Fruit fly (Drosophila melanogaster) whole organism, embryonic: ENCODE measurements around the gene CG12992.

Experiments
- Aef1 ChIP-seq: fragments of 200-800 bp; sonication (Bioruptor generic); IDR thresholded peaks from 3 replicates; pipeline ENCODE4 v1.3.6; 2022; ENCODE audit warnings: missing biosample characterization, missing genetic modification characterization
- Atf3 ChIP-seq: fragments of 200-800 bp; sonication (Bioruptor generic); optimal IDR thresholded peaks from 3 replicates; lab custom pipeline; 2016; ENCODE audit warnings: missing biosample characterization, missing genetic modification characterization
- C15 ChIP-seq: fragments of 200-800 bp; sonication (Bioruptor generic); IDR thresholded peaks from 3 replicates; pipeline ENCODE4 v1.3.6; 2022; ENCODE audit warnings: missing biosample characterization, missing genetic modification characterization
- CG10274 ChIP-seq: fragments of 200-800 bp; sonication (Bioruptor generic); optimal IDR thresholded peaks from 3 replicates; lab custom pipeline; 2017; ENCODE audit warnings: missing biosample characterization, mild to moderate bottlenecking, missing genetic modification characterization
- CG10462 ChIP-seq: fragments of 200-800 bp; sonication (Bioruptor generic); optimal IDR thresholded peaks from 2 replicates; lab custom pipeline; 2016; ENCODE audit warnings: missing biosample characterization, missing genetic modification characterization
- CG11504 ChIP-seq: fragments of 200-800 bp; sonication (Bioruptor generic); optimal IDR thresholded peaks from 3 replicates; lab custom pipeline; 2019; ENCODE audit warnings: missing biosample characterization, mild to moderate bottlenecking, missing genetic modification characterization, moderate library complexity
- CG12071 ChIP-seq: fragments of 200-800 bp; sonication (Bioruptor generic); optimal IDR thresholded peaks from 3 replicates; lab custom pipeline; 2018; ENCODE audit warnings: missing biosample characterization, mild to moderate bottlenecking, missing genetic modification characterization
- CG14860 ChIP-seq: fragments of 200-800 bp; sonication (Bioruptor generic); IDR thresholded peaks from 3 replicates; pipeline ENCODE4 v1.3.6; 2022; ENCODE audit warnings: missing biosample characterization, missing genetic modification characterization; ENCODE audit not compliant: partially characterized antibody
- CG15073 ChIP-seq: fragments of 200-800 bp; sonication (Bioruptor generic); optimal IDR thresholded peaks from 2 replicates; lab custom pipeline; 2016; ENCODE audit warnings: missing biosample characterization, missing genetic modification characterization
- CG17568 ChIP-seq: fragments of 200-800 bp; sonication (Bioruptor generic); optimal IDR thresholded peaks from 2 replicates; lab custom pipeline; 2018; ENCODE audit warnings: missing biosample characterization, mild to moderate bottlenecking, missing genetic modification characterization, moderate library complexity
- CG2889 ChIP-seq: fragments of 200-800 bp; sonication (Bioruptor generic); IDR thresholded peaks from 3 replicates; pipeline ENCODE4 v1.3.6; 2022; ENCODE audit warnings: missing biosample characterization, missing genetic modification characterization
- CG3065 ChIP-seq: fragments of 200-800 bp; sonication (Bioruptor generic); optimal IDR thresholded peaks from 2 replicates; lab custom pipeline; 2016; ENCODE audit warnings: missing biosample characterization, missing genetic modification characterization
- CG3281 ChIP-seq: fragments of 200-800 bp; sonication (Bioruptor generic); optimal IDR thresholded peaks from 3 replicates; lab custom pipeline; 2017; ENCODE audit warnings: missing biosample characterization, mild to moderate bottlenecking, missing genetic modification characterization
- CG34224 ChIP-seq: fragments of 200-800 bp; sonication (Bioruptor generic); IDR thresholded peaks from 3 replicates; pipeline ENCODE4 v1.3.6; 2022; ENCODE audit warnings: missing biosample characterization, missing genetic modification characterization; ENCODE audit not compliant: partially characterized antibody
- CG3995 ChIP-seq: fragments of 200-800 bp; sonication (Bioruptor generic); optimal IDR thresholded peaks from 3 replicates; lab custom pipeline; 2016; ENCODE audit warnings: missing biosample characterization, missing genetic modification characterization
- CG42726 ChIP-seq: fragments of 200-800 bp; sonication (Bioruptor generic); IDR thresholded peaks from 2 replicates; pipeline ENCODE4 v1.3.6; 2022; ENCODE audit warnings: missing biosample characterization, missing genetic modification characterization; ENCODE audit not compliant: partially characterized antibody
- CG4820 ChIP-seq: fragments of 200-800 bp; sonication (Bioruptor generic); optimal IDR thresholded peaks from 3 replicates; lab custom pipeline; 2016; ENCODE audit warnings: missing biosample characterization, missing genetic modification characterization
- CG6689 ChIP-seq: fragments of 200-800 bp; sonication (Bioruptor generic); IDR thresholded peaks from 2 replicates; pipeline ENCODE4 v1.3.6; 2022; ENCODE audit warnings: missing biosample characterization, missing genetic modification characterization
- CkIIα-i1 ChIP-seq: fragments of 200-800 bp; sonication (Bioruptor generic); IDR thresholded peaks from 2 replicates; pipeline ENCODE4 v1.3.6; 2022; ENCODE audit warnings: missing biosample characterization, missing genetic modification characterization
- Dll ChIP-seq: fragments of 200-800 bp; sonication (Bioruptor generic); IDR thresholded peaks from 4 replicates; pipeline ENCODE4 v1.3.6; 2022; ENCODE audit warnings: missing biosample characterization, missing genetic modification characterization; ENCODE audit not compliant: partially characterized antibody
- Ets97D ChIP-seq: fragments of 200-800 bp; sonication (Bioruptor generic); optimal IDR thresholded peaks from 3 replicates; lab custom pipeline; 2016; ENCODE audit warnings: missing biosample characterization, missing genetic modification characterization
- GATAe ChIP-seq: fragments of 200-800 bp; sonication (Bioruptor generic); conservative IDR thresholded peaks from 2 replicates; pipeline ENCODE4 v1.3.6; 2022; ENCODE audit warnings: missing biosample characterization, missing genetic modification characterization
- Hmx ChIP-seq: fragments of 200-800 bp; sonication (Bioruptor generic); optimal IDR thresholded peaks from 2 replicates; lab custom pipeline; 2016; ENCODE audit warnings: missing biosample characterization, missing genetic modification characterization
- Ptx1 ChIP-seq: fragments of 200-800 bp; sonication (Bioruptor generic); IDR thresholded peaks from 2 replicates; pipeline ENCODE4 v1.3.6; 2022; ENCODE audit warnings: missing biosample characterization, missing genetic modification characterization
- Ravus ChIP-seq: fragments of 200-800 bp; sonication (Bioruptor generic); IDR thresholded peaks from 2 replicates; pipeline ENCODE4 v1.3.6; 2022; ENCODE audit warnings: missing biosample characterization, missing genetic modification characterization
- Sox102F ChIP-seq: fragments of 200-800 bp; sonication (Bioruptor generic); optimal IDR thresholded peaks from 2 replicates; lab custom pipeline; 2018; ENCODE audit warnings: missing biosample characterization, mild to moderate bottlenecking, missing genetic modification characterization, moderate library complexity
- TFAM ChIP-seq: fragments of 200-800 bp; sonication (Bioruptor generic); optimal IDR thresholded peaks from 2 replicates; lab custom pipeline; 2017; ENCODE audit warnings: missing biosample characterization, missing genetic modification characterization, inconsistent platforms
- bab2 ChIP-seq: fragments of 200-800 bp; sonication (Bioruptor generic); optimal IDR thresholded peaks from 2 replicates; lab custom pipeline; 2016; ENCODE audit warnings: missing biosample characterization, missing genetic modification characterization
- bowl ChIP-seq: fragments of 200-800 bp; sonication (Bioruptor generic); IDR thresholded peaks from 2 replicates; pipeline ENCODE4 v1.3.6; 2022; ENCODE audit warnings: missing biosample characterization, missing genetic modification characterization
- cad ChIP-seq: fragments of >200 bp; optimal IDR thresholded peaks from 2 replicates; lab custom pipeline; 2017; ENCODE audit warnings: missing biosample characterization, missing genetic modification characterization
- cato ChIP-seq: fragments of 200-800 bp; sonication (Bioruptor generic); optimal IDR thresholded peaks from 2 replicates; lab custom pipeline; 2016; ENCODE audit warnings: missing biosample characterization, missing genetic modification characterization, borderline replicate concordance
- dan ChIP-seq: fragments of 200-800 bp; sonication (Bioruptor generic); IDR thresholded peaks from 2 replicates; pipeline ENCODE4 v1.3.6; 2022; ENCODE audit warnings: missing biosample characterization, missing genetic modification characterization
- dm ChIP-seq: fragments of 200-800 bp; sonication (Bioruptor generic); optimal IDR thresholded peaks from 3 replicates; lab custom pipeline; 2016; ENCODE audit warnings: missing biosample characterization, missing genetic modification characterization
- exex ChIP-seq: fragments of 200-800 bp; sonication (Bioruptor generic); optimal IDR thresholded peaks from 4 replicates; lab custom pipeline; 2018; ENCODE audit warnings: missing biosample characterization, mild to moderate bottlenecking, missing genetic modification characterization, moderate library complexity
- gsb ChIP-seq: fragments of 200-800 bp; sonication (Bioruptor generic); IDR thresholded peaks from 2 replicates; pipeline ENCODE4 v1.3.6; 2022; ENCODE audit warnings: missing biosample characterization, missing genetic modification characterization
- hb ChIP-seq: fragments of 200-800 bp; sonication (Bioruptor generic); IDR thresholded peaks from 3 replicates; pipeline ENCODE4 v1.3.6; 2022; ENCODE audit warnings: missing biosample characterization, missing genetic modification characterization; ENCODE audit not compliant: partially characterized antibody
- hkb ChIP-seq, 2 experiments: fragments of 200-800 bp in 1 of 2; fragments of >200 bp in 1 of 2; sonication (Bioruptor generic) in 1 of 2; IDR thresholded peaks in 1 of 2; optimal IDR thresholded peaks in 1 of 2; 2 replicates each; pipeline versions ENCODE4 v1.3.6 to Lab custom; 2017 to 2022; ENCODE audit warnings: missing biosample characterization in 1 of 2, missing genetic modification characterization in 1 of 2
- inv ChIP-seq: fragments of 200-800 bp; sonication (Bioruptor generic); IDR thresholded peaks from 2 replicates; pipeline ENCODE4 v1.3.6; 2022; ENCODE audit warnings: missing biosample characterization, missing genetic modification characterization; ENCODE audit not compliant: partially characterized antibody
- kay ChIP-seq: fragments of 200-800 bp; sonication (Bioruptor generic); optimal IDR thresholded peaks from 2 replicates; lab custom pipeline; 2016; ENCODE audit warnings: missing biosample characterization, missing genetic modification characterization
- nerfin-2 ChIP-seq: fragments of 200-800 bp; sonication (Bioruptor generic); IDR thresholded peaks from 2 replicates; pipeline ENCODE4 v1.3.6; 2022; ENCODE audit warnings: missing biosample characterization, missing genetic modification characterization; ENCODE audit not compliant: partially characterized antibody
- oc ChIP-seq: fragments of 200-800 bp; sonication (Bioruptor generic); optimal IDR thresholded peaks from 2 replicates; lab custom pipeline; 2018; ENCODE audit warnings: missing biosample characterization, mild to moderate bottlenecking, missing genetic modification characterization, moderate library complexity
- pho ChIP-seq: fragments of 200-800 bp; sonication (Bioruptor generic); optimal IDR thresholded peaks from 2 replicates; lab custom pipeline; 2016; ENCODE audit warnings: missing biosample characterization, missing genetic modification characterization
- pnt ChIP-seq: fragments of 200-800 bp; sonication (Bioruptor generic); optimal IDR thresholded peaks from 3 replicates; lab custom pipeline; 2016; ENCODE audit warnings: missing biosample characterization, missing genetic modification characterization
- salm ChIP-seq: fragments of 200-800 bp; sonication (Bioruptor generic); optimal IDR thresholded peaks from 2 replicates; lab custom pipeline; 2018; ENCODE audit warnings: missing biosample characterization, mild to moderate bottlenecking, missing genetic modification characterization
- sd ChIP-seq: fragments of 200-800 bp; sonication (Bioruptor generic); optimal IDR thresholded peaks from 3 replicates; lab custom pipeline; 2018; ENCODE audit warnings: missing biosample characterization, mild to moderate bottlenecking, missing genetic modification characterization, moderate library complexity
- sima ChIP-seq: fragments of 200-800 bp; sonication (Bioruptor generic); optimal IDR thresholded peaks from 2 replicates; lab custom pipeline; 2016; ENCODE audit warnings: missing biosample characterization, missing genetic modification characterization
- sr ChIP-seq: fragments of 200-800 bp; sonication (Bioruptor generic); IDR thresholded peaks from 3 replicates; pipeline ENCODE4 v1.3.6; 2022; ENCODE audit warnings: missing biosample characterization, missing genetic modification characterization
- z ChIP-seq: fragments of 200-800 bp; sonication (Bioruptor generic); IDR thresholded peaks from 3 replicates; pipeline ENCODE4 v1.3.6; 2022; ENCODE audit warnings: missing biosample characterization, missing genetic modification characterization
- zen ChIP-seq: fragments of 200-800 bp; sonication (Bioruptor generic); optimal IDR thresholded peaks from 3 replicates; lab custom pipeline; 2018; ENCODE audit warnings: missing biosample characterization, mild to moderate bottlenecking, missing genetic modification characterization, moderate library complexity

The CG12992 gene

DNA sequence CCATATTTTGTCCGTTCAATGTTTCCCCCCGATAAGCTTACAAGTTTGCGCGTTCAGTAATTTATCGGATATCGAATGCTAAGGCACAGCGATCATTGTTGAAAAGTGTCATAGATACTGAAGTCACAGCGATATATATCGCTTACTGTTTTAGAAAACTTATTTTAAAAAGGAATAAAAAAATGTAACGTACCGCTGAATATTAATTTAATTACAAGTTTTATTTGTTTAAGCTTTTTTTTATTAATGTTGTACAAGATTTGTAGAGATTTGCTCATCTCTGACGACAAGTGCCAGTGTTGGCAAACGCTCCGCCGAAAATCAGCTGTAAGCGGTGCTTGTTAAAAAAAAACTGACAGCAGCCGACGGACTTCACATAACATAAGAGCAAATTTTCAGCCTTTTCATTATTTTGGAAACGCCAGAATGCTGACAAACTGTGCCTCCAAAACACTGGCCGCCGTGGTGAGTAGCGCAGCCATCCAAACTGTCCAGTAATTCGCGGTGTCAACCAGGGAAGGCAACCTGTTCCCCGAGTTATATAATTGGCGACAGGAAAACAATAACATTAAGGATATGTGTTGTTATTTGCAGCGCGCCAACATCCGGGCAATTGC is 43.4 kb downstream of the CG12992 start, which contains the start of the genes corolla and ND-24 (continued):
- peak; percentile 39; the same call in 1 of the 2 replicates for TF ChIP-seq Ravus (GFP tag; lab: Robert Waterston, UW)
- peak; percentile 90 for TF ChIP-seq CG34224
- TF ChIP-seq CG15073 (GFP tag; lab: Kevin White, UChicago): no peak
- TF ChIP-seq bowl (GFP tag; lab: Robert Waterston, UW): peak; percentile 68; the same call in 1 of the 2 replicates
- TF ChIP-seq sd (tag; lab: Kevin White, UChicago): no peak
- TF ChIP-seq C15 (GFP tag; lab: Robert Waterston, UW): 0 out of 3 replicates have a peak, but pooled peaks have one; percentile 50
- peak; percentile 84 for TF ChIP-seq CG2889 (GFP tag; lab: Robert Waterston, UW)
- no peak; the same call in 1 of the 2 replicates for TF ChIP-seq GATAe
- TF ChIP-seq Aef1 (GFP tag; lab: Robert Waterston, UW): peak; percentile 88
- peak; percentile 66 for TF ChIP-seq CG10462 (GFP tag; lab: Kevin White, UChicago)
- peak; percentile 74 for TF ChIP-seq zen (tag; lab: Kevin White, UChicago)
- TF ChIP-seq Atf3 (GFP tag; lab: Kevin White, UChicago): peak; percentile 72
- TF ChIP-seq salm (tag; lab: Kevin White, UChicago): peak; percentile 16
- peak; percentile 37 for TF ChIP-seq sima (GFP tag; lab: Kevin White, UChicago)
- peak; percentile 88 for TF ChIP-seq inv (GFP tag; lab: Robert Waterston, UW)
- peak; percentile 67 for TF ChIP-seq CG3281 (GFP tag; lab: Kevin White, UChicago)
- no peak for TF ChIP-seq CG11504 (tag; lab: Kevin White, UChicago)
- TF ChIP-seq CG6689 (GFP tag; lab: Robert Waterston, UW): peak; percentile 88
- peak; percentile 59 for TF ChIP-seq CG3065
- no peak for TF ChIP-seq z
- TF ChIP-seq hkb (optimal IDR thresholded peaks at IDR 0.05; lab: Kevin White, UChicago): no peak
- TF ChIP-seq hkb (GFP tag; IDR thresholded peaks at IDR 0.05; lab: Robert Waterston, UW): peak; percentile 85
- TF ChIP-seq CG42726: peak; percentile 74
- peak; percentile 83 for TF ChIP-seq pnt (GFP tag; lab: Kevin White, UChicago)
- peak; percentile 92 for TF ChIP-seq CG3995 (GFP tag; lab: Kevin White, UChicago)
- peak; percentile 95 for TF ChIP-seq Dll (GFP tag; lab: Robert Waterston, UW)
- 0 out of 2 replicates have a peak, but pooled peaks have one; percentile 13 for TF ChIP-seq CkIIα-i1 (GFP tag; lab: Robert Waterston, UW)
- TF ChIP-seq cato (GFP tag; lab: Kevin White, UChicago): peak; percentile 71
- TF ChIP-seq dan (GFP tag; lab: Robert Waterston, UW): peak; percentile 46; the same call in 1 of the 2 replicates
- TF ChIP-seq pho (GFP tag; lab: Kevin White, UChicago): peak; percentile 88
- TF ChIP-seq TFAM (GFP tag; lab: Kevin White, UChicago): no peak
- no peak for TF ChIP-seq CG10274
- TF ChIP-seq gsb: 0 out of 2 replicates have a peak, but pooled peaks have one; percentile 30
- TF ChIP-seq Sox102F (GFP tag; lab: Kevin White, UChicago): no peak
- TF ChIP-seq nerfin-2 (GFP tag; lab: Robert Waterston, UW): peak; percentile 58
- TF ChIP-seq sr (GFP tag; lab: Robert Waterston, UW): no peak
- peak; percentile 87 for TF ChIP-seq CG14860 (GFP tag; lab: Robert Waterston, UW)
- TF ChIP-seq CG12071 (GFP tag; lab: Kevin White, UChicago): no peak
- TF ChIP-seq Ets97D (GFP tag; lab: Kevin White, UChicago): peak; percentile 81
- peak; percentile 83 for TF ChIP-seq CG4820 (GFP tag; lab: Kevin White, UChicago)
- no peak for TF ChIP-seq cad (GFP tag; lab: Kevin White, UChicago)
- peak; percentile 54 for TF ChIP-seq Hmx (GFP tag; lab: Kevin White, UChicago)
- no peak for TF ChIP-seq exex
- TF ChIP-seq Ptx1: peak; percentile 92
- TF ChIP-seq bab2 (GFP tag; lab: Kevin White, UChicago): peak; percentile 84
- peak; percentile 64 for TF ChIP-seq kay
- peak; percentile 84 for TF ChIP-seq hb (GFP tag; lab: Robert Waterston, UW)
- TF ChIP-seq CG17568 (GFP tag; lab: Kevin White, UChicago): no peak
- TF ChIP-seq oc (tag; lab: Kevin White, UChicago): no peak
- TF ChIP-seq dm (GFP tag; lab: Kevin White, UChicago): peak; percentile 64
